Worm (Caenorhabditis elegans): ENCODE results near the gene W04G3.11.

The W04G3.11 gene

DNA sequence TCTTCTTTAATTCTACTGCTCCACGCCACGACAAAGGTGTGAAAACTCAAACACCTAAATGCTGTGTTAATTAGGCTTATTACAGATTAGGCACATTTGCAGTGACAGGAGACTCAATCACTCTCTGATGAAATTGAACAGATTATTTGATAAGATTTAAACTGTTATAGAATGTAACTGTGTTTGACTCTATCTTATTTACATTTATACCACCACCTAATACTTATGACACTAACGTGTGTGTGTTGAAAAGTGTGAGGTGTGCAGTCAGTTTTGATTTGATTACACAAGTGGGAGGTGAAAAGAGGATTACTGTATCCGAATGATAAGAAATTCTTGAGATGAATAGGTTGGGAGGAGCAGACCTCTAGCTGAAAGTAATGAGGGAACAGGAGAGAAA, 43.3 kb downstream of the W04G3.11 start:
- TF ChIP-seq ccch-3 (GFP tag; optimal IDR thresholded peaks at IDR 0.05): no peak
- TF ChIP-seq nhr-179 (tag; optimal IDR thresholded peaks at IDR 0.05): no peak
- peak; percentile 27 for TF ChIP-seq nhr-80 (tag; optimal IDR thresholded peaks at IDR 0.05)

DNA sequence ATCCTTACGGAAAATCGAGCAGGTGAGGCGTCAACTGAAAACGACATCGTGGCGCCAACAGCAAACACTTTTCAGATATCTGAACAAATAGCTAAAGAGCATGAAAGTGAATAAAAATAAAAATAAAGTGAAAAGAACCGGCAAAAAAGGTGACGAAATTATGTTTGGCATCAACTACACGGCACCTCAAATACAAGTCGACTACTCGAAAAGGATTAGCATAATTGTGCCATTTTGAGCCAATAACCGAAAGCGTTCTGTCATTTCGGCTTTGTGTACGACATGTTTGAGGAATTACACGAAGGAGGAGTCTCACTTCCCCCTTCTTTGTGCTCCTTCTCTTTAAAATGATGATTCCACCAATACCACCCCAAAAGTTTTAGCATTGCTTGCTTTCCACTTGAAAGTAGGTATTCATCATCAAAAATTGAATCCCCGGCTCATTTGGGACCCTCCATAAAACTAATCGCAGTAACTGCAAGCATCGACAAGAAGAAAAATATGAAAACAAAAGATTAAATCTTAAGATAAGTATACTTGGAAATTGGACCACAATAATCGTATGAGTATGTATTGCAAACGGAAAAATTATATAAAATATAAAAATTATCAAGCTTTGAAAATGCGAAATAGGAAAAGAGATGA, 45.9 kb downstream of the W04G3.11 start:
- TF ChIP-seq rcor-1 (GFP tag; IDR thresholded peaks at IDR 0.05): no peak
- TF ChIP-seq cebp-2 (GFP tag; IDR thresholded peaks at IDR 0.05): no peak
- no peak for TF ChIP-seq F22D6.2 (tag; optimal IDR thresholded peaks at IDR 0.05)
- TF ChIP-seq ekl-4 (GFP tag; IDR thresholded peaks at IDR 0.05): no peak
- TF ChIP-seq nhr-179 (tag; optimal IDR thresholded peaks at IDR 0.05): no peak
- TF ChIP-seq fkh-3 (tag; optimal IDR thresholded peaks at IDR 0.05): no peak
- TF ChIP-seq hlh-12 (tag; optimal IDR thresholded peaks at IDR 0.05): no peak
- TF ChIP-seq bed-2 (GFP tag; IDR thresholded peaks at IDR 0.05): no peak

- no peak for TF ChIP-seq F49E8.2 (tag; optimal IDR thresholded peaks at IDR 0.05; ENCODE audit: insufficient read depth)
- no peak for TF ChIP-seq cebp-1 (GFP tag; IDR thresholded peaks at IDR 0.05)
- no peak for TF ChIP-seq cebp-1 (tag; optimal IDR thresholded peaks at IDR 0.05)
- TF ChIP-seq Y79H2A.3 (GFP tag; conservative IDR thresholded peaks at IDR 0.05): no peak
- no peak for TF ChIP-seq hlh-26 (GFP tag; conservative IDR thresholded peaks at IDR 0.05)
- no peak for TF ChIP-seq athp-1 (tag; optimal IDR thresholded peaks at IDR 0.05)
- TF ChIP-seq ztf-22 (GFP tag; optimal IDR thresholded peaks at IDR 0.05): no peak
- no peak for TF ChIP-seq nfya-1 (tag; optimal IDR thresholded peaks at IDR 0.05; ENCODE audit: borderline replicate concordance, insufficient read depth)
- TF ChIP-seq ZK185.1 (tag; optimal IDR thresholded peaks at IDR 0.05; ENCODE audit: poor library complexity, severe bottlenecking): no peak
- no peak for TF ChIP-seq let-607 (tag; optimal IDR thresholded peaks at IDR 0.05)
- TF ChIP-seq C17E4.6 (GFP tag; IDR thresholded peaks at IDR 0.05): no peak
- no peak for TF ChIP-seq ztf-3 (GFP tag; optimal IDR thresholded peaks at IDR 0.05)
- no peak for TF ChIP-seq somi-1 (GFP tag; optimal IDR thresholded peaks at IDR 0.05)
- TF ChIP-seq bed-1 (GFP tag; IDR thresholded peaks at IDR 0.05): no peak
- TF ChIP-seq K11D2.4 (GFP tag; IDR thresholded peaks at IDR 0.05): no peak
- TF ChIP-seq dpl-1 (GFP tag; optimal IDR thresholded peaks at IDR 0.05): no peak
- no peak for TF ChIP-seq snpc-4 (GFP tag; optimal IDR thresholded peaks at IDR 0.05)
- no peak for TF ChIP-seq snpc-4 (tag; optimal IDR thresholded peaks at IDR 0.05)
- no peak for TF ChIP-seq hmg-1.2 (GFP tag; IDR thresholded peaks at IDR 0.05)
- TF ChIP-seq F57C9.4 (tag; optimal IDR thresholded peaks at IDR 0.05): no peak
Measured at ce11 chrX:11136988-11137387, 48.0 kb downstream of the W04G3.11 start.

DNA sequence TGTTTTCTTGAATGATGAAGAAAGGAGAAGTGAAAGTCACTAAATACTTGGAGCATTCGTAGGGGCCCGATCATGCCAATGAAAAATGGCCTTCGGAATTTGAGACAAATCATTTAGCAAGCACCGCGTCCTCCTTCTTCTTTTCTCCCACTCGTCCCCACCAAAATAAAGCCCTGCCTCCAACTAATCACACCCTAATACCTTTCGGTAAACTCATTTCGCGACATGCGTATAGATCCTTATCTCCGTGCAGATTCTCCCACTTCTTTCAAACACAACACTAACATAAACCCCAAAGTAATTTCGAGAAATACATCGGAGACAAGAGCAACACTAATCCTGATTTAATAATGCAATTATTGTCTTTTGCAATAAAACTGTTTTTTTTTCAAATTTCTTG, 48.6 kb downstream of the W04G3.11 start:
- TF ChIP-seq Y53G8AR.9 (GFP tag; conservative IDR thresholded peaks at IDR 0.05) (no peak), sptf-2 (GFP tag; optimal IDR thresholded peaks at IDR 0.05) (no peak), tbx-9 (tag; optimal IDR thresholded peaks at IDR 0.05; ENCODE audit: borderline replicate concordance) (no peak), F37B4.10 (GFP tag; IDR thresholded peaks at IDR 0.05) (no peak), nhr-179 (tag; optimal IDR thresholded peaks at IDR 0.05) (no peak), Y56A3A.18 (GFP tag; IDR thresholded peaks at IDR 0.05) (no peak), ceh-79 (tag; optimal IDR thresholded peaks at IDR 0.05) (no peak), lir-1 (GFP tag; conservative IDR thresholded peaks at IDR 0.05) (no peak), hmg-20 (GFP tag; IDR thresholded peaks at IDR 0.05) (no peak), lsy-27 (tag; optimal IDR thresholded peaks at IDR 0.05; ENCODE audit: borderline replicate concordance, insufficient read depth) (no peak)
